Worm (Caenorhabditis elegans) whole organism, L4 larva: ENCODE results near the gene twk-12.

Experiments
- D1046.2 ChIP-seq: fragments of 200-800 bp; sonication (Bioruptor generic); IDR thresholded peaks from 2 replicates; pipeline ENCODE4 v1.3.6; 2022; ENCODE audit warnings: missing genetic modification characterization, missing compliant biosample characterization
- F26F4.8 ChIP-seq: fragments of 200-800 bp; sonication (Bioruptor generic); conservative IDR thresholded peaks from 2 replicates; pipeline ENCODE4 v1.3.6; 2022; ENCODE audit warnings: missing genetic modification characterization, missing compliant biosample characterization
- aly-2 ChIP-seq: sonication (generic microtip); optimal IDR thresholded peaks from 2 replicates; lab custom pipeline; 2018; ENCODE audit warnings: missing biosample characterization, missing genetic modification characterization
- ces-1 ChIP-seq: fragments of 150-350 bp; sonication (generic microtip); optimal IDR thresholded peaks from 4 replicates; lab custom pipeline; 2014; ENCODE audit warnings: missing biosample characterization, missing genetic modification reagents, missing genetic modification characterization
- dmd-6 ChIP-seq: fragments of 200-800 bp; sonication (Bioruptor generic); IDR thresholded peaks from 2 replicates; pipeline ENCODE4 v1.3.6; 2022; ENCODE audit warnings: missing genetic modification reagents, missing genetic modification characterization, missing compliant biosample characterization
- dpl-1 ChIP-seq: fragments of 150-350 bp; optimal IDR thresholded peaks from 2 replicates; lab custom pipeline; 2014; ENCODE audit warnings: missing biosample characterization, missing genetic modification reagents, missing genetic modification characterization
- egl-27 ChIP-seq: sonication (generic microtip); optimal IDR thresholded peaks from 3 replicates; lab custom pipeline; 2017; ENCODE audit warnings: missing biosample characterization, missing genetic modification reagents, missing genetic modification characterization
- nhr-25 ChIP-seq: sonication (generic microtip); optimal IDR thresholded peaks from 2 replicates; lab custom pipeline; 2017; ENCODE audit warnings: missing genetic modification characterization, mild to moderate bottlenecking, missing compliant biosample characterization, antibody characterized with exemption, moderate library complexity, borderline replicate concordance; ENCODE audit not compliant: insufficient read depth
- pha-4 ChIP-seq, 2 experiments: fragments of 150-350 bp in 1 of 2; fragments of 200-800 bp in 1 of 2; sonication (Bioruptor generic) in 1 of 2; IDR thresholded peaks in 1 of 2; optimal IDR thresholded peaks in 1 of 2; 2 replicates each; pipeline versions ENCODE4 v1.3.6 to Lab custom; 2014 to 2022; ENCODE audit warnings: missing genetic modification characterization in 2 of 2, missing genetic modification reagents in 2 of 2, missing biosample characterization in 1 of 2, missing compliant biosample characterization in 1 of 2
- snpc-4 ChIP-seq: fragments of 150-350 bp; optimal IDR thresholded peaks from 2 replicates; lab custom pipeline; 2014; ENCODE audit warnings: missing biosample characterization, missing genetic modification characterization
- zip-11 ChIP-seq: fragments of 200-800 bp; sonication (Bioruptor generic); IDR thresholded peaks from 2 replicates; pipeline ENCODE4 v1.3.6; 2022; ENCODE audit warnings: missing genetic modification characterization, missing compliant biosample characterization

DNA sequence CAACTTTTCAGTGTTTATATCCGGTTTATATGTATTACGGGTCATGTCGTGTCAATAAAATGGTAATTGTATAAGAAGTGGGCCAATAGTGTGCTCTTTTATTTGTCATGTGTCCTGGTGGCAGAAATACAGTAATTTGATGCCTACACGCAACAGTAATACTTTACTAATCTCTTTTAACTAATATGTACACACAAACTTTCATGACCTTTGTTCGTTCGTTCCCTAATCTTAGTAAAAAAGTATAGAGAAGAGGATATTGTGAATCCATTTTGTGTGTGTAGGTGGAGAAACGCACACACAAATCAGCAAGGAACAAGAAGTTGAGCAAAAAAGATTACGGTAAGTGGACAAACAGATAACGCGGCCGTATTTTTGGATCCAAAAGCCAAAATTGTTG, 3.4 kb downstream of the twk-12 start:
- TF ChIP-seq dmd-6 (GFP tag; lab: Robert Waterston, UW) (no peak), ces-1 (no peak), zip-11 (no peak), egl-27 (no peak), snpc-4 (tag; lab: Kevin White, UChicago) (no peak), D1046.2 (no peak), aly-2 (no peak), dpl-1 (GFP tag; lab: Kevin White, UChicago) (no peak), nhr-25 (no peak), F26F4.8 (no peak), pha-4 (GFP tag; IDR thresholded peaks at IDR 0.05; lab: Robert Waterston, UW) (no peak), pha-4 (tag; optimal IDR thresholded peaks at IDR 0.05; lab: Kevin White, UChicago) (no peak)
